Fruit fly (Drosophila melanogaster) whole organism, embryonic: ENCODE data around the gene salr.

Experiments
- Bdp1 ChIP-seq: fragments of 200-800 bp; sonication (Bioruptor generic); optimal IDR thresholded peaks from 3 replicates; lab custom pipeline; 2016; ENCODE audit warnings: missing biosample characterization, missing genetic modification characterization
- CG13624 ChIP-seq: fragments of 200-800 bp; sonication (Bioruptor generic); optimal IDR thresholded peaks from 2 replicates; lab custom pipeline; 2016; ENCODE audit warnings: missing biosample characterization, missing genetic modification characterization
- CG1529 ChIP-seq: fragments of 200-800 bp; sonication (Bioruptor generic); optimal IDR thresholded peaks from 3 replicates; lab custom pipeline; 2018; ENCODE audit warnings: missing biosample characterization, missing genetic modification characterization
- CG16863 ChIP-seq: fragments of 200-800 bp; sonication (Bioruptor generic); optimal IDR thresholded peaks from 3 replicates; lab custom pipeline; 2016; ENCODE audit warnings: missing biosample characterization, missing genetic modification characterization
- CG17829 ChIP-seq: fragments of 200-800 bp; optimal IDR thresholded peaks from 2 replicates; lab custom pipeline; 2019; ENCODE audit warnings: missing biosample characterization, mild to moderate bottlenecking, missing genetic modification characterization, moderate library complexity
- CG17912 ChIP-seq: fragments of 200-800 bp; sonication (Bioruptor generic); optimal IDR thresholded peaks from 2 replicates; lab custom pipeline; 2018; ENCODE audit warnings: missing biosample characterization, mild to moderate bottlenecking, missing genetic modification characterization
- CG18011 ChIP-seq: fragments of 200-800 bp; sonication (Bioruptor generic); optimal IDR thresholded peaks from 2 replicates; lab custom pipeline; 2017; ENCODE audit warnings: missing biosample characterization, missing genetic modification characterization, mild to moderate bottlenecking, moderate library complexity, missing genotype
- CG2120 ChIP-seq: fragments of 200-800 bp; sonication (Bioruptor generic); optimal IDR thresholded peaks from 3 replicates; lab custom pipeline; 2016; ENCODE audit warnings: missing biosample characterization, missing genetic modification characterization
- CG3065 ChIP-seq: fragments of 200-800 bp; sonication (Bioruptor generic); optimal IDR thresholded peaks from 2 replicates; lab custom pipeline; 2016; ENCODE audit warnings: missing biosample characterization, missing genetic modification characterization
- CG31441 ChIP-seq: fragments of 200-800 bp; sonication (Bioruptor generic); IDR thresholded peaks from 2 replicates; pipeline ENCODE4 v1.3.6; 2022; ENCODE audit warnings: missing biosample characterization, missing genetic modification characterization
- CG3163 ChIP-seq: fragments of 200-800 bp; sonication (Bioruptor generic); optimal IDR thresholded peaks from 3 replicates; lab custom pipeline; 2016; ENCODE audit warnings: missing biosample characterization, missing genetic modification characterization
- CG32767 ChIP-seq: fragments of 200-800 bp; sonication (Bioruptor generic); IDR thresholded peaks from 2 replicates; pipeline ENCODE4 v1.3.6; 2022; ENCODE audit warnings: missing biosample characterization, missing genetic modification characterization
- CG7928 ChIP-seq: fragments of 200-800 bp; sonication (Bioruptor generic); optimal IDR thresholded peaks from 2 replicates; lab custom pipeline; 2017; ENCODE audit warnings: missing biosample characterization, mild to moderate bottlenecking, missing genetic modification characterization
- CG8924 ChIP-seq: fragments of 200-800 bp; optimal IDR thresholded peaks from 3 replicates; lab custom pipeline; 2019; ENCODE audit warnings: missing biosample characterization, mild to moderate bottlenecking, missing genetic modification characterization, moderate library complexity
- CG8944 ChIP-seq: fragments of 200-800 bp; sonication (Bioruptor generic); optimal IDR thresholded peaks from 3 replicates; lab custom pipeline; 2016; ENCODE audit warnings: missing biosample characterization, missing genetic modification characterization
- CG9727 ChIP-seq: fragments of 200-800 bp; sonication (Bioruptor generic); optimal IDR thresholded peaks from 3 replicates; lab custom pipeline; 2017; ENCODE audit warnings: missing biosample characterization, mild to moderate bottlenecking, missing genetic modification characterization
- E2f1 ChIP-seq: fragments of 200-800 bp; sonication (Bioruptor generic); IDR thresholded peaks from 2 replicates; pipeline ENCODE4 v1.3.6; 2022; ENCODE audit warnings: missing biosample characterization, missing genetic modification characterization
- H15 ChIP-seq: fragments of 200-800 bp; sonication (Bioruptor generic); IDR thresholded peaks from 3 replicates; pipeline ENCODE4 v1.3.6; 2022; ENCODE audit warnings: missing biosample characterization, missing genetic modification characterization
- HLH54F ChIP-seq: fragments of 200-800 bp; sonication (Bioruptor generic); optimal IDR thresholded peaks from 3 replicates; lab custom pipeline; 2016; ENCODE audit warnings: missing biosample characterization, missing genetic modification characterization
- MESR4 ChIP-seq: fragments of 200-800 bp; sonication (Bioruptor generic); optimal IDR thresholded peaks from 2 replicates; lab custom pipeline; 2018; ENCODE audit warnings: missing biosample characterization, mild to moderate bottlenecking, missing genetic modification characterization, moderate library complexity
- Max ChIP-seq: fragments of 200-800 bp; sonication (Bioruptor generic); optimal IDR thresholded peaks from 2 replicates; lab custom pipeline; 2016; ENCODE audit warnings: missing biosample characterization, mild to moderate bottlenecking, missing genetic modification characterization
- Med ChIP-seq: fragments of 200-800 bp; sonication (Bioruptor generic); peaks from one replicate; lab custom pipeline; 2016; ENCODE audit warnings: missing biosample characterization, missing genetic modification characterization, mild to moderate bottlenecking, inconsistent platforms, moderate library complexity
- NC2α ChIP-seq: fragments of 200-800 bp; sonication (Bioruptor generic); optimal IDR thresholded peaks from 2 replicates; lab custom pipeline; 2016; ENCODE audit warnings: missing biosample characterization, missing genetic modification characterization
- NC2β ChIP-seq: fragments of 200-800 bp; sonication (Bioruptor generic); optimal IDR thresholded peaks from 2 replicates; lab custom pipeline; 2016; ENCODE audit warnings: missing biosample characterization, missing genetic modification characterization
- NK7.1 ChIP-seq: fragments of 200-800 bp; sonication (Bioruptor generic); optimal IDR thresholded peaks from 3 replicates; lab custom pipeline; 2016; ENCODE audit warnings: missing biosample characterization, missing genetic modification characterization
- Neu2 ChIP-seq: fragments of 200-800 bp; sonication (Bioruptor generic); optimal IDR thresholded peaks from 3 replicates; lab custom pipeline; 2016; ENCODE audit warnings: missing biosample characterization, missing genetic modification characterization, borderline replicate concordance
- Poxn ChIP-seq: fragments of 200-800 bp; sonication (Bioruptor generic); IDR thresholded peaks from 2 replicates; pipeline ENCODE4 v1.3.6; 2022; ENCODE audit warnings: missing biosample characterization, missing genetic modification characterization
- Stat92E ChIP-seq, 3 experiments: fragments of >200 bp in 2 of 3; fragments of 200-800 bp in 1 of 3; sonication (Bioruptor generic) in 1 of 3; optimal IDR thresholded peaks; 2 replicates each; lab custom pipeline; 2017 to 2019; ENCODE audit warnings: missing biosample characterization in 3 of 3, missing genetic modification characterization in 3 of 3, mild to moderate bottlenecking in 1 of 3, moderate library complexity in 1 of 3
- Xbp1 ChIP-seq: fragments of 200-800 bp; sonication (Bioruptor generic); optimal IDR thresholded peaks from 3 replicates; lab custom pipeline; 2016; ENCODE audit warnings: missing biosample characterization, mild to moderate bottlenecking, missing genetic modification characterization
- al ChIP-seq: fragments of 200-800 bp; sonication (Bioruptor generic); IDR thresholded peaks from 2 replicates; pipeline ENCODE4 v1.3.6; 2022; ENCODE audit warnings: missing biosample characterization, missing genetic modification characterization
- corto ChIP-seq: fragments of 200-800 bp; sonication (Bioruptor generic); optimal IDR thresholded peaks from 2 replicates; lab custom pipeline; 2016; ENCODE audit warnings: missing biosample characterization, mild to moderate bottlenecking, missing genetic modification characterization, moderate library complexity
- fd96Cb ChIP-seq: fragments of 200-800 bp; sonication (Bioruptor generic); optimal IDR thresholded peaks from 2 replicates; lab custom pipeline; 2018; ENCODE audit warnings: missing biosample characterization, mild to moderate bottlenecking, missing genetic modification characterization, moderate library complexity
- fu2 ChIP-seq: fragments of 200-800 bp; sonication (Bioruptor generic); optimal IDR thresholded peaks from 2 replicates; lab custom pipeline; 2016; ENCODE audit warnings: missing biosample characterization, missing genetic modification characterization
- gcm2 ChIP-seq: fragments of 200-800 bp; sonication (Bioruptor generic); optimal IDR thresholded peaks from 2 replicates; lab custom pipeline; 2016; ENCODE audit warnings: missing biosample characterization, missing genetic modification characterization
- hth ChIP-seq: fragments of >200 bp; optimal IDR thresholded peaks from 2 replicates; lab custom pipeline; 2017; ENCODE audit warnings: inconsistent platforms
- jing ChIP-seq: fragments of 200-800 bp; sonication (Bioruptor generic); optimal IDR thresholded peaks from 2 replicates; lab custom pipeline; 2018; ENCODE audit warnings: missing biosample characterization, mild to moderate bottlenecking, missing genetic modification characterization
- kni ChIP-seq: fragments of 200-800 bp; sonication (Bioruptor generic); optimal IDR thresholded peaks from 3 replicates; lab custom pipeline; 2017; ENCODE audit warnings: mild to moderate bottlenecking, missing biosample characterization, missing genetic modification reagents, missing genetic modification characterization
- knrl ChIP-seq: fragments of 200-800 bp; sonication (Bioruptor generic); IDR thresholded peaks from 3 replicates; pipeline ENCODE4 v1.3.6; 2022; ENCODE audit warnings: missing biosample characterization, missing genetic modification characterization; ENCODE audit not compliant: partially characterized antibody
- lab ChIP-seq: fragments of 200-800 bp; sonication (Bioruptor generic); optimal IDR thresholded peaks from 3 replicates; lab custom pipeline; 2017; ENCODE audit warnings: missing biosample characterization, missing genetic modification characterization, mild to moderate bottlenecking, moderate library complexity, missing genetic modification reagents
- maf-S ChIP-seq: fragments of 200-800 bp; sonication (Bioruptor generic); optimal IDR thresholded peaks from 2 replicates; lab custom pipeline; 2016; ENCODE audit warnings: missing biosample characterization, missing genetic modification characterization
- nom ChIP-seq: fragments of 200-800 bp; sonication (Bioruptor generic); optimal IDR thresholded peaks from 2 replicates; lab custom pipeline; 2017; ENCODE audit warnings: missing biosample characterization, missing genetic modification characterization, mild to moderate bottlenecking, moderate library complexity, missing genetic modification reagents
- pan ChIP-seq, 4 experiments: fragments of >200 bp in 3 of 4; fragments of 200-800 bp in 1 of 4; sonication (Bioruptor generic) in 1 of 4; optimal IDR thresholded peaks in 3 of 4; IDR thresholded peaks in 1 of 4; 2 replicates each; pipeline versions ENCODE4 v1.3.6 to Lab custom; 2017 to 2022; ENCODE audit warnings: missing biosample characterization in 2 of 4, missing genetic modification characterization in 2 of 4, mixed read lengths in 1 of 4
- pzg ChIP-seq: fragments of 200-800 bp; sonication (Bioruptor generic); optimal IDR thresholded peaks from 3 replicates; lab custom pipeline; 2018; ENCODE audit warnings: missing biosample characterization, mild to moderate bottlenecking, missing genetic modification characterization, moderate library complexity
- repo ChIP-seq: fragments of 200-800 bp; sonication (Bioruptor generic); optimal IDR thresholded peaks from 2 replicates; lab custom pipeline; 2016; ENCODE audit warnings: missing biosample characterization, missing genetic modification characterization
- salm ChIP-seq: fragments of 200-800 bp; sonication (Bioruptor generic); optimal IDR thresholded peaks from 2 replicates; lab custom pipeline; 2018; ENCODE audit warnings: missing biosample characterization, mild to moderate bottlenecking, missing genetic modification characterization
- scrt ChIP-seq: fragments of 200-800 bp; sonication (Bioruptor generic); optimal IDR thresholded peaks from 2 replicates; lab custom pipeline; 2018; ENCODE audit warnings: missing biosample characterization, mild to moderate bottlenecking, missing genetic modification characterization, moderate library complexity
- sens ChIP-seq: fragments of 200-800 bp; sonication (Bioruptor generic); peaks from one replicate; lab custom pipeline; 2016; ENCODE audit warnings: missing biosample characterization, missing genetic modification characterization
- so ChIP-seq: fragments of 200-800 bp; sonication (Bioruptor generic); IDR thresholded peaks from 3 replicates; pipeline ENCODE4 v1.3.6; 2022; ENCODE audit warnings: missing biosample characterization, missing genetic modification characterization
- twi ChIP-seq: fragments of 200-800 bp; optimal IDR thresholded peaks from 2 replicates; lab custom pipeline; 2019; ENCODE audit warnings: missing biosample characterization, mild to moderate bottlenecking, missing genetic modification characterization, moderate library complexity
- unc-4 ChIP-seq: fragments of 200-800 bp; sonication (Bioruptor generic); IDR thresholded peaks from 2 replicates; pipeline ENCODE4 v1.3.6; 2022; ENCODE audit warnings: missing biosample characterization, missing genetic modification characterization; ENCODE audit not compliant: partially characterized antibody
- zfh1 ChIP-seq: fragments of 200-800 bp; sonication (Bioruptor generic); IDR thresholded peaks from 3 replicates; pipeline ENCODE4 v1.3.6; 2022; ENCODE audit warnings: missing biosample characterization, missing genetic modification characterization

Gene salr

DNA sequence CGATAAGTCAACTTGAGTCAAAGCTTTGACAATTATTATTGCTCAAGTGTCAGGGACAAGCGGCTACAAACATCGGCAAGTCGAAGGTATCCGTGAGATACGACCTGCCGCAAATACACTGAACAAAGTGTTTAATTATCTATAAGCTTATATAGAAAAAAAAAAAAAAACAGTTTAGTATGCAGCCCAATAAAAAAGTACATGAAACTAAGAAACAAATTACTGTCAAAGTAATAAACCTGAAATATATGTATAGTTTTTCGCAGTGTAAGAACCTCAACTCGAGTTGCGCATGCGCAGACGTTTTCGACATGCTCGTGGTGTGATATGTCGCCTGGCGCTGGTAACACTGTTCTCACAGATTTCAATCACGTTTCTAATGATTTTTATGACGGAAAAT is 58.8 kb downstream of the salr start (continued):
- TF ChIP-seq CG13624 (GFP tag; lab: Kevin White, UChicago) (no peak), gcm2 (GFP tag; lab: Kevin White, UChicago) (no peak), CG1529 (GFP tag; lab: Kevin White, UChicago) (no peak), H15 (no peak), knrl (no peak), CG18011 (no peak), Neu2 (GFP tag; lab: Kevin White, UChicago) (no peak), NK7.1 (GFP tag; lab: Kevin White, UChicago) (no peak), CG17829 (tag; lab: Kevin White, UChicago) (peak; percentile 55), corto (no peak), zfh1 (GFP tag; lab: Robert Waterston, UW) (peak; percentile 73), maf-S (no peak), salm (tag; lab: Kevin White, UChicago) (peak; percentile 30), CG3065 (GFP tag; lab: Kevin White, UChicago) (no peak), E2f1 (GFP tag; lab: Robert Waterston, UW) (no peak), kni (GFP tag; lab: Kevin White, UChicago) (peak; percentile 24), Bdp1 (GFP tag; lab: Kevin White, UChicago) (peak; percentile 10), CG32767 (GFP tag; lab: Robert Waterston, UW) (0 out of 2 replicates have a peak, but pooled peaks have one; percentile 16), sens (GFP tag; lab: Kevin White, UChicago) (peak; percentile 88), lab (GFP tag; lab: Kevin White, UChicago) (no peak), NC2β (GFP tag; lab: Kevin White, UChicago) (peak; percentile 35), so (no peak), CG17912 (no peak), pan (optimal IDR thresholded peaks at IDR 0.05; lab: Kevin White, UChicago) (no peak), pan (GFP tag; optimal IDR thresholded peaks at IDR 0.05 in 1 of 2, IDR thresholded peaks at IDR 0.05 in 1 of 2) (no peak), nom (GFP tag; lab: Kevin White, UChicago) (no peak), twi (peak; percentile 15), al (GFP tag; lab: Robert Waterston, UW) (no peak), Med (GFP tag; lab: Kevin White, UChicago) (no peak), CG2120 (GFP tag; lab: Kevin White, UChicago) (peak; percentile 26), fd96Cb (tag; lab: Kevin White, UChicago) (peak; percentile 24), HLH54F (no peak), pzg (GFP tag; lab: Kevin White, UChicago) (no peak), repo (GFP tag; lab: Kevin White, UChicago) (peak; percentile 3), scrt (GFP tag; lab: Kevin White, UChicago) (no peak), Max (no peak), CG9727 (GFP tag; lab: Kevin White, UChicago) (peak; percentile 68), Poxn (GFP tag; lab: Robert Waterston, UW) (no peak), Xbp1 (GFP tag; lab: Kevin White, UChicago) (peak; percentile 59), CG31441 (GFP tag; lab: Robert Waterston, UW) (0 out of 2 replicates have a peak, but pooled peaks have one; percentile 31), NC2α (GFP tag; lab: Kevin White, UChicago) (peak; percentile 39), unc-4 (GFP tag; lab: Robert Waterston, UW) (no peak), jing (GFP tag; lab: Kevin White, UChicago) (no peak), CG3163 (GFP tag; lab: Kevin White, UChicago) (no peak), CG16863 (GFP tag; lab: Kevin White, UChicago) (peak; percentile 24), MESR4 (GFP tag; lab: Kevin White, UChicago) (no peak), fu2 (GFP tag; lab: Kevin White, UChicago) (no peak), CG7928 (GFP tag; lab: Kevin White, UChicago) (no peak), hth (lab: Kevin White, UChicago) (no peak), CG8924 (tag; lab: Kevin White, UChicago) (peak; percentile 26), Stat92E (GFP tag; optimal IDR thresholded peaks at IDR 0.05; lab: Kevin White, UChicago) (no peak), CG8944 (peak; percentile 12)
